Worm (Caenorhabditis elegans) whole organism, early embryonic: ENCODE data around the gene fbxa-201.

ENCODE experiments used
- ama-1 ChIP-seq: fragments of 150-350 bp; optimal IDR thresholded peaks from 2 replicates; lab custom pipeline; 2014
- hmg-4 ChIP-seq: fragments of 200-800 bp; sonication (Bioruptor generic); optimal IDR thresholded peaks from 2 replicates; lab custom pipeline; 2018; ENCODE audit warnings: mild to moderate bottlenecking, missing genetic modification characterization, missing compliant biosample characterization

DNA sequence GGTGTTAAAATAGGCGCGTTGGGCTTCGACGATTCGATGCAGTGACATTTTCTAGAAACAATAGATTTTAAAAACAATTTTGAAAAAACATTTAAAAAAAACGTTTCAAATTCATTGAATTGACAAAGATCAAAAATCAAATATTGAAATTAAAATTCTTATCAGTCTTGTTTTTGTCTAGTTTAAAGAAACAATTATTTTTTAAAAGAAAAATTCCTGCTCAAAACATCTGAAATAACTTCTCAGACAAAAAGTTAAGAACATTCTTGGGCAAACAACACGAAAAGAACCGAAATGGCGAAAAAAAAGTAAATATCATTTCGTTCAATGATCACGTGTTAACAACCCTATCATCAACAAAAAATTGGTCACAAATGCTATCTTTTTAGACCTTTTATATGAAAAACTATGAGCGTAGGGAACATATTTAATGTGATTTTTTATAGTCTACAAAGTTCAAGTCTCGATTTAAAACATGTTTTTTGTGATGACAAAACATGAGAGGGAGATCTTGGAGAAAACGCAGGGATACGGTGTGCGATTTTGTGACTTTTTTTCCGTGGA lies 24.5 kb downstream of the fbxa-201 start, which contains the start of gene alh-5:
- TF ChIP-seq hmg-4 (GFP tag; lab: Kevin White, UChicago) (no peak), ama-1 (lab: Kevin White, UChicago) (no peak)
